Fruit fly (Drosophila melanogaster): ENCODE results near the gene CG2961.
A peak's percentile ranks its signal among the peaks of the same experiment; 100 is the strongest.

CG2961 gene

DNA sequence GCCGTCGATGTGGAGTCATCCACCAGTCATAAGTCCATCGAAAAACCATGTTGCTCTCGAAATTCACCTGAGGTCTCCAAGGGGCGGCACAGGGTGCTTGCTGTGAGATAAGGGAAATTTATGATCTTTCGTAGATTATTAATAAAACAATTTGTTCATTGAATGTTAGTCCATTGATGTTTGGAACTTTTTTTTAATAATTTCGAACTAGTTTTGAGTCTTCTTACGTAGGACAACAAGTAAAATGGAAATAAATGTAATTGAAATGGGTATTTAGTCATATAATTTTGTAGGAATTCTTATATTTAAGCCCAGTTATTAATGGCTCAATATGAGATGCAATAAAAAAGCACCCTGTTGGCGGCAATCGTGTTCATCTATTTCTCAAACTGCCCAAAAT, 383 bp downstream of the CG2961 start:
- peak; percentile 86 for TF ChIP-seq noc (tag; optimal IDR thresholded peaks at IDR 0.05)

DNA sequence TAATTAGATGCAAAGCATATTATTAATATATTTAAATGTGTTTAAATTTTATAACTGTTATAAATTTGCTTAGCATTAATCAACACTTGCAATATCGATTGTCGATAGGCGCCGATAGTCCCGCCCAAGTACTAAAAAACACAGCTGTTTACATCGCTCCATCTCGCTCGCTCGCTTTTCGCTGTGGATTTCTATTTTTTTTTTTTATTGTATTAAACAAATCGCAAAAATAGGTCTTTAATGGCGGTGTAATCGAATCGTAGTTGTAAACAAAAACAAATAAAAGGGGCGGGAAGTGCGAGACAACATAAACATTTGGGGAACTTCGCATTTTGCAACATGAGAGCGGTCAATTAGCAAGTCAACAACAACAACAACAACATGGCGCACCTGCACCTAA, 12.9 kb downstream of the CG2961 start, which contains the start of gene CG34408:
Gene CG34408 (plus strand): TSS at position 156 of the 400 bp plus-strand sequence.
- no peak for TF ChIP-seq noc (tag; optimal IDR thresholded peaks at IDR 0.05)

DNA sequence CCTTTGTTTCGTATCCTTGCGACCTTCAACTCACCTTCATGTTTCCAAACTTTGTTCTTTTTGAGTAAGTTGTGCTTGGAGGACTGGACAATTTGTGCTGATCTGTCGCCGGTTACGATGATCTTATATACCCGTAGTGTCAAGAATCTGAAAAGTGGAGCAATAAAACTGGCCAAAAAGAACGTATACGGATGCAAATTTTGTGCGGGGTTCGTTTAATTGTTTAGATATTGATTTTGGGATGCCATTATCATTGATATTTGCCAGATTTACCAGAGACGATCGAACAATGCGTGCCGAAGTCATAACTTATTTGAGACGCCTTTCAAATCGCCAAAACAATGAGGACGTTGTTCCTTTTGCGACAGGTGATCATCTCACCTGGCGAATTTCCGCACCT, 13.8 kb downstream of the CG2961 start, which contains the start of gene CG15308:
Gene CG15308 (minus strand): TSS at position 101 of the 400 bp plus-strand sequence.
- TF ChIP-seq noc (tag; optimal IDR thresholded peaks at IDR 0.05): no peak

DNA sequence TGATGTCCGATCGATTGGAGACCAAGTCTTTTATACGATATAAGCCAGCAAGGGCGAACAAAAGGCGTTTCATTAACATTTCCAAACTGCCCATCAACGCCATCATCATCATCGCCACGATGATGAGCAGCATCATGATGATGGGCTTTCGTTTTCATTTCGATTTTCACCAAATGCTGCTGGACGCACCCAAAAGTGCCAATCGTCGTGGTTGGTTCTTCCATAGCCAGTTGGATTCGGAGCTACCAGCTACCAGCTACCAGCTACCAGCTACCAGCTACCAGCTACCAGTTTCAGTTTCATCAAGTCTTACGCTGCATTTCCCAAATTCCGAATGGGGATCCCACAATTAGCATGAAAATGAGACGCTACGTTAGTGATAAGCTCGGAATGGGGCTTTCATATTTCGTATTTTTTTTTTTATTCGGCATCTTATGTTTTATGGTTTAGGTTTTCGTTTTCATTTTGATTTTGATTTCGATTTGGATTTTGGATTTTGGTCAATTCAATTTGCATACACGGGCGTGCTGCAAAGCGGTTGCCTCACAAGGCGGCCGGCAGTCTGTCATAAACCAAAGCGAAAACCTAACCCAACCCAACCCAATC, 16.1 kb downstream of the CG2961 start, which contains the start of gene CG2962:
Gene CG2962 (minus strand): TSS at position 9 of the 606 bp plus-strand sequence.
- TF ChIP-seq noc (tag; optimal IDR thresholded peaks at IDR 0.05): no peak

DNA sequence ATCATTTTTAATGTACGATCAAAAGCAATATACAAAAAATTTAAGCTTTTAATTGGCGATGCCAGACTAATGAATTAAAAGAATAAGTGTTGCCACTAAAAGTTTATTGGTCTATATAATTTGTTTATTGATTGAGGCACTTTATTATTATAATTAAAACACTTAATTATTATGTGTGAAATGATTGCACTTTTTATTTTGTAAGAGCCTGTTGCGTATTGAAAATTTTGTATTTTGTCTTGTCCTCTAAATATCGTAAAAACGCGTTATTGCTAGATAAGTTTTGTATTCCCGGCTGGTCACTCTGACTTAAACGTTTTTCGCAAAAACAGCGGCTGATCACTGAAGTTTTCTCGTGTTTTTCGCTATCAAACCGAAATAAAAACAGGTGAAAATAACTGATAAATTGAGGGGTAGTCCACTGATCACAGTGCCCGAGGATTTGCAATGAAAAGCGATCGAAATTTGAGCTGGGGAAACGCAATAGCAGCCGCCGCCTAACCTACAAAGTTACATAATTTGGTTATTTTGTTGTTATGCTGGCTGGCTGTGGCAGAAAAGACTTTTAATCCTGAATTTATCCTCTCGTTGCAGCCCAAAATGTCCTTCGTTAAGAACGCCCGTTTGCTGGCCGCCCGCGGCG, 20.1 kb downstream of the CG2961 start, which contains the start of gene ATPsyndelta:
Gene ATPsyndelta (plus strand): TSS at position 284 of the 643 bp plus-strand sequence.
- no peak for TF ChIP-seq noc (tag; optimal IDR thresholded peaks at IDR 0.05)

DNA sequence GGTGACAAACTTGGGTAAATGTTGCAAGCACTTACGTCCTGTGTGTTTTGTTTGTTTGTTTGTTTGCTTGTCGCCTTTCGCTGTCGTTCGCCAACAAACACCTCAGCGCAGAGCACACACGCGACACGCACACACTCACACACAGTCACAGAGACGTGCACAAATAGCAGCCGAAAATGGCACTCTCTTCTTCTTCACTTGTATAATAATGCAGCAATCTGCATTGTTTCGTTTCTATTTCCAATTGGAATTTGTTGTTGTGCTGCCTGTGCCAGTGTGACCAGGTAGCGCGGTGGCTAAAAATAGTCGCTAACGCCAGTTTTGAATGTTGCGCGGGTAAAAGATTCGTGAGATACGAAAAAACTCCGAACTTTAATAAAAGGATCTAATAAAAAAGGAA, 20.8 kb downstream of the CG2961 start, which contains the start of gene Ypel:
Gene Ypel (minus strand): TSS at position 257 of the 400 bp plus-strand sequence.
- TF ChIP-seq noc (tag; optimal IDR thresholded peaks at IDR 0.05): no peak

DNA sequence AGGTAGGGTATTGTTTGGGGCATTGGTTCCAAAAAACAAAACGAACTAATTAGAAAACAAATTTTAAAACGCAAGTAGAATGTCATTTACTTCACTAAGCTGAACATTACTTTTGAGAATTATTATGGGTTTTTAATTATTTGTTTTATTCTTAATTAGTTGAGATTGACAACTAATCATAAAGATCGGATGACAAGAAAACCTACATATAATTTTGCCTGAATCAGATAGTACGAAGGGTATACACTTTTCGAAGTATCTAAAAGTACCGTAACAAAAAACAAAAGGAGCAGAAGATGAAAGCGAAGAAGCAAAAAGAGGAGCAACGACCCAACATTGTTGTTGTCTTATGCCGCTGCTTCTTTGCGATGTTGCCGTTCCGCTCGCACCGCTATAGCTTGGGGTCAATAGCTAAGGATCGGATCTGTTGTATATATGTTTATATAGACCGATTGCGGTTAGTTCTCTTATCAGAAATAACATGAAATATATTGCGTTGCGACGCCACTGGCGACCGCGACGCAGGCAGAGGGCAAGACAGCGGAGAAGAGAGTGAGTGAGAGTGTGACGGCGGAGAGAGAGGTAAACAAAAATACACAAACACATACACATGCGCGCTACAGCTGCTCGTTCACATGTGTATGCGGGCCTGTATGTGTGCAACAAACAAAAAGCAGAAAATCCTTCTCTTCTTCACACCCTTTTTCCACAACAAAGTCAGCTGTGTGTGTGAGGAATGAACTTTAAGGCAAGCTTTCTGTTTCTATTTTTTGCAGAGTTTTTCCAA, 21.6 kb downstream of the CG2961 start:
- TF ChIP-seq noc (tag; optimal IDR thresholded peaks at IDR 0.05): peak; percentile 86

DNA sequence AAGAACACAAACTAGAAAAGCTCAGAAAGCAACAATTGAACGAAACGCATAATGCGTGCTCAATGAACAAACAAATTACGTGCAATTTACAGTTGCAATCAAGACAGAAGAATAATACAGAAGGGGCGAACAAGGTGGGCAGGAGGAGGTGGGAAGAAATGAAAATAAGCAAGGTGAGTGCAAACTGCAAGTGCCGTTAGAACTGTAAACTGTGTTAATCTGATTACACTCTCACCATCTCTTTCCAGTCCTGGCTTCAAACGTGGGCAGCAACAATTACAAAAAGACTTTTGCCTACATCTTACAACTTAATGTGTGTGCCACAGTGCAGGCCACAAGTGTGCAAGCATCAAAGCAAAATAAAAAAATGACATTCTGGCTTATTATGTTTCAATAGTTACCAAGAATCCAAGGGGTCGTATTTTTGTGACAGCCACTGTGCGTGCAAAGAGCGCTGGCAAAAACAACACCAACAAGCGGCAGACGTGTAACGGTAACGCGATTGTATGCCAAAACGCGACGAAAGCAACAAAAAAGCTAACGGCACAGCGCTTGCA, 22.5 kb downstream of the CG2961 start:
- TF ChIP-seq noc (tag; optimal IDR thresholded peaks at IDR 0.05): no peak

DNA sequence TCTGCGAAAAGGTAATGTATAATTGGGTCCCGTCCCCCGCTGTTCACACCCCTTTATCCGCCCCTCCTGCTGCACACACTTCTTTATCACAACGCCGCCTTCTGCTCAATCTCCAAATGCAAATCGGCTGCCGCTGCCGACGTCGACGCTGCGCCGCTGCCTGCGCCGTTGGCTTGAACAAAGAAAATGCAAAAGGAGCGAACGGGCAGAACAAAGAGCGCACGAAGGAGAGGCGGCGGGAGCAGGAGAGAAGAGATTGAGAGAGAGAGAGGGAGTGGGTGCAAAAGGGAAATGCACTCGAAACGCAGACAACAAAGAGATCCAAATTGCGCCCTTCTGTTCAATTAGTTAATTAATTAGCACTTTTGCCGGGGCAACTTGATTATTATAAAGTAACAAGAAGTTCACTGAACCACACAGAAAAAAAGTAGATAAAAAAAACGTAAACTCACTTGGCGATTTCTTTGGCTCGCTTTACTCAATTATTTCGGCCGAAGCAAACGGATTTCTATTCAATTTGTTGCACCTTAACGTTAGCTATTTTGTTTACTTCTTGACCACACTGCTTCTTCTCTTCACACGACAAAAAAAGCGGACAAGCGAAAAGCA, 23.2 kb downstream of the CG2961 start:
- no peak for TF ChIP-seq noc (tag; optimal IDR thresholded peaks at IDR 0.05)

DNA sequence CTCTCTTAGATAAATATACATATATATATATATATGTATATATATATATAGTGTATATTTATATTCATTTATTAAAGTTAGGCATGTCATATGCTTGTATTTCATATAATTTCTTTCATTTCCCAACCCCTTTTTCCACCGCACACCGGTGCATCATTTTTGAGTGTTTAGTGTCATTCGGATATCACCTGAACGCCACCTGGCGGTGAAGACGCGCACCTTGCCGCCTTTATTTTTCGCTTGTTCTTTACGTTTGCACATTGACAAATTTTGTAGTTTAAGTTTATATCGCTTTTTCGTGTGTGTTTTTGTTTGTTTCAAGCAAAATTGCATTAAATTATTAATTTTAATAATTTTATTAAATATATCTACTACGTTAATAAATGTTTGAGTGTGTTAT, 26.8 kb downstream of the CG2961 start:
- no peak for TF ChIP-seq noc (tag; optimal IDR thresholded peaks at IDR 0.05)

DNA sequence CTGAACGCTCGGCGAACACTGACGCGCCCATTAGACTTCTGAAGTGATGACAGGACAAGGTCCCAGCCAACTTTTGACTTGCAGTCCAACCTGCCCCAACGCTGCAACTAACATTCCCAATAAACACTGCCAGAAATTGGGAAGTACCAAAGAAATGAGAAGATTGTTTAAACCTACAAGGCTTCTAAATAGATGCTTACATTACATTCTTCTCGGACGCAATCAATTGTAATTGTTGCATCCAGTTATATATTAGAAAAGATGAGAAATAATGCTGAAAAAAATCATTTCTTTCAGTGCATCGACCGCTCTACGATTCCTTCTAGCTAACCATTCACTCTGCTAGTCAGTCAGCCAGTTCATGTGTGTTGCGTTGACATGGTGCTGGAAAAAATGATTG, 30.3 kb downstream of the CG2961 start:
- no peak for TF ChIP-seq noc (tag; optimal IDR thresholded peaks at IDR 0.05)

DNA sequence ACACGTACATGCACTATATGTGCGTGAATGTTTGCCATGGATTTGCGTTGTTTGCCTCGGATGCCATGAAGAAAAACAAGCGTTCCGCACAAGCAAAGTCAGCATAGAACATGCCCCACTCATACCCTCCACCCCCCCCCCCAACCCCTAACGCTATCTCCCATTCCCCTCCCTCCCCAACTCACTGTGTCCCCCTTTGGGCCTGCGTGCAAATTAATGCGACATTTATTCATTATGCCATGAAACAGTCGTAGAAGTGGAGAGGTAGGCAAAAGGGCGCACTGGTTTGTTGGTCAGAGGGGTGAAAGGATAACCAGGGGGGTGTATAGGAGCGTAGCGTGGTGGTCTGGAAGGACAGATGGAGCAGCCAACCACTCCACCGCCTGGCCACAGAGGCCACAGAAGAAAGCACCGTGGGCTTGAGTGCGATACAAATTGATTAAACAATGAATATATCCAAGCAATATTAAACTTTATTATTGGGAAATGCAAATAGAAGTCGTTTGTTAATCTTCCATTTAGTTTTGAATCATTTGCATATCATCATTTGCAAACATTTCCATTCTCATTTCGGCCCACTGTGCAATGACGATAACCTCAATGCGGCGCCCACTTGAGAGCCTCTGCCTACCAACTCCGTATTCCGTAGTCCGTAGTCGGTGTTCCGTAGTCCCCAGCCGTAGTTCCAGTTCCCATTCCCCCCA, 48.4 kb downstream of the CG2961 start:
- no peak for TF ChIP-seq noc (tag; optimal IDR thresholded peaks at IDR 0.05)

DNA sequence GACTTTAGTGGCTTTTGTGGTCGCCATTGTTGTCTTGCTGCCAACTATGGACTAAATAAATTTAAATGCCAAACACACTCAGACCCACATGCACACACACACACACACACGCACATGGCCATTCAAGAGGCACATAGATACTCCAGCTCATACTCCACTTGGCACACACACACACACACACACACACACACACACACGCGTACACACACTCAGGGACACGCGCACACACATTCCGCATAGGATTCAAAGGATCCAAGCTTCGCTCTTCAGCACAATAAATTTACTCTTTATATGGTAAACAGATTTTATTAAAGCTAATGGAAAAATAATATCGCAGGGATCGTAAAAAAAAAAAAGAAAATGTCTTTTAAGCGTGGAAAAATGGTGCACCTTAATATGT, 50.0 kb downstream of the CG2961 start:
- TF ChIP-seq noc (tag; optimal IDR thresholded peaks at IDR 0.05): no peak

Data from whole organism, larva.